Fruit fly (Drosophila melanogaster) whole organism, embryonic: Measurements from ENCODE around the gene CG32276.
A peak's percentile ranks its signal among the peaks of the same experiment; 100 is the strongest.

Source experiments
- Atf6 ChIP-seq: fragments of 200-800 bp; sonication (Bioruptor generic); IDR thresholded peaks from 2 replicates; pipeline ENCODE4 v1.3.6; 2022; ENCODE audit warnings: missing biosample characterization, missing genetic modification characterization
- BtbVII ChIP-seq: fragments of 200-800 bp; sonication (Bioruptor generic); optimal IDR thresholded peaks from 3 replicates; lab custom pipeline; 2017; ENCODE audit warnings: missing biosample characterization, mild to moderate bottlenecking, missing genetic modification characterization
- CG10321 ChIP-seq: fragments of 200-800 bp; sonication (Bioruptor generic); IDR thresholded peaks from 2 replicates; pipeline ENCODE4 v1.3.6; 2022; ENCODE audit warnings: missing biosample characterization, missing genetic modification characterization
- CG11093 ChIP-seq: fragments of 200-800 bp; sonication (Bioruptor generic); IDR thresholded peaks from 3 replicates; pipeline ENCODE4 v1.3.6; 2022; ENCODE audit warnings: missing biosample characterization, missing genetic modification characterization
- CG12391 ChIP-seq: fragments of 200-800 bp; sonication (Bioruptor generic); optimal IDR thresholded peaks from 3 replicates; lab custom pipeline; 2018; ENCODE audit warnings: missing biosample characterization, mild to moderate bottlenecking, missing genetic modification characterization, moderate library complexity
- CG12769 ChIP-seq: fragments of 200-800 bp; sonication (Bioruptor generic); optimal IDR thresholded peaks from 2 replicates; lab custom pipeline; 2019; ENCODE audit warnings: missing biosample characterization, mild to moderate bottlenecking, missing genetic modification characterization, moderate library complexity
- CG15073 ChIP-seq: fragments of 200-800 bp; sonication (Bioruptor generic); optimal IDR thresholded peaks from 2 replicates; lab custom pipeline; 2016; ENCODE audit warnings: missing biosample characterization, missing genetic modification characterization
- CG2116 ChIP-seq: fragments of 200-800 bp; sonication (Bioruptor generic); optimal IDR thresholded peaks from 3 replicates; lab custom pipeline; 2018; ENCODE audit warnings: missing biosample characterization, mild to moderate bottlenecking, missing genetic modification characterization
- CG32532 ChIP-seq: fragments of 200-800 bp; sonication (Bioruptor generic); IDR thresholded peaks from 2 replicates; pipeline ENCODE4 v1.3.6; 2022; ENCODE audit warnings: missing biosample characterization, missing genetic modification characterization
- CG3407 ChIP-seq: fragments of 200-800 bp; sonication (Bioruptor generic); optimal IDR thresholded peaks from 2 replicates; lab custom pipeline; 2018; ENCODE audit warnings: missing biosample characterization, mild to moderate bottlenecking, missing genetic modification characterization
- CG3726 ChIP-seq: fragments of 200-800 bp; sonication (Bioruptor generic); IDR thresholded peaks from 3 replicates; pipeline ENCODE4, ENCODE4 v1.3.6; 2022; ENCODE audit warnings: missing biosample characterization, missing genetic modification characterization
- CG42726 ChIP-seq: fragments of 200-800 bp; sonication (Bioruptor generic); IDR thresholded peaks from 2 replicates; pipeline ENCODE4 v1.3.6; 2022; ENCODE audit warnings: missing biosample characterization, missing genetic modification characterization; ENCODE audit not compliant: partially characterized antibody
- CG43689 ChIP-seq: fragments of 200-800 bp; sonication (Bioruptor generic); IDR thresholded peaks from 2 replicates; pipeline ENCODE4 v1.3.6; 2022; ENCODE audit warnings: missing biosample characterization, missing genetic modification characterization
- CG5245 ChIP-seq: fragments of 200-800 bp; sonication (Bioruptor generic); optimal IDR thresholded peaks from 3 replicates; lab custom pipeline; 2016; ENCODE audit warnings: missing biosample characterization, missing genetic modification characterization
- CG9609 ChIP-seq: fragments of 200-800 bp; sonication (Bioruptor generic); optimal IDR thresholded peaks from 3 replicates; lab custom pipeline; 2016; ENCODE audit warnings: missing biosample characterization, missing genetic modification characterization
- CHES-1-like ChIP-seq: fragments of 200-800 bp; sonication (Bioruptor generic); optimal IDR thresholded peaks from 2 replicates; lab custom pipeline; 2016; ENCODE audit warnings: missing biosample characterization, missing genetic modification characterization
- D19A ChIP-seq: fragments of 200-800 bp; optimal IDR thresholded peaks from 3 replicates; lab custom pipeline; 2019; ENCODE audit warnings: missing biosample characterization, mild to moderate bottlenecking, missing genetic modification characterization, moderate library complexity
- D19B ChIP-seq: fragments of 200-800 bp; sonication (Bioruptor generic); optimal IDR thresholded peaks from 2 replicates; lab custom pipeline; 2017; ENCODE audit warnings: missing biosample characterization, mild to moderate bottlenecking, missing genetic modification characterization
- Dfd ChIP-seq, 2 experiments: fragments of >200 bp; optimal IDR thresholded peaks; 2 replicates each; lab custom pipeline; 2017; ENCODE audit warnings: missing biosample characterization in 2 of 2, missing genetic modification characterization in 2 of 2
- Dip3 ChIP-seq: fragments of 200-800 bp; sonication (Bioruptor generic); optimal IDR thresholded peaks from 3 replicates; lab custom pipeline; 2016; ENCODE audit warnings: missing biosample characterization, missing genetic modification characterization
- Dref ChIP-seq: fragments of 200-800 bp; sonication (Bioruptor generic); IDR thresholded peaks from 2 replicates; pipeline ENCODE4 v1.3.6; 2022; ENCODE audit warnings: missing biosample characterization, missing genetic modification characterization
- Drgx ChIP-seq: fragments of 200-800 bp; sonication (Bioruptor generic); IDR thresholded peaks from 2 replicates; pipeline ENCODE4 v1.3.6; 2022; ENCODE audit warnings: missing biosample characterization, missing genetic modification characterization
- Fer1 ChIP-seq: fragments of 200-800 bp; sonication (Bioruptor generic); optimal IDR thresholded peaks from 2 replicates; lab custom pipeline; 2017; ENCODE audit warnings: missing biosample characterization, mild to moderate bottlenecking, missing genetic modification characterization
- MTF-1 ChIP-seq: fragments of 200-800 bp; sonication (Bioruptor generic); optimal IDR thresholded peaks from 2 replicates; lab custom pipeline; 2018; ENCODE audit warnings: missing biosample characterization, mild to moderate bottlenecking, missing genetic modification characterization, borderline replicate concordance
- Meics ChIP-seq: fragments of 200-800 bp; sonication (Bioruptor generic); optimal IDR thresholded peaks from 2 replicates; lab custom pipeline; 2017; ENCODE audit warnings: missing biosample characterization, mild to moderate bottlenecking, missing genetic modification characterization
- Nf-YA ChIP-seq: fragments of 200-800 bp; sonication (Bioruptor generic); IDR thresholded peaks from 2 replicates; pipeline ENCODE4 v1.3.6; 2022; ENCODE audit warnings: missing biosample characterization, missing genetic modification characterization
- Oaz ChIP-seq: fragments of 200-800 bp; sonication (Bioruptor generic); IDR thresholded peaks from 2 replicates; pipeline ENCODE4 v1.3.6; 2022; ENCODE audit warnings: missing biosample characterization, missing genetic modification characterization
- Ptx1 ChIP-seq: fragments of 200-800 bp; sonication (Bioruptor generic); IDR thresholded peaks from 2 replicates; pipeline ENCODE4 v1.3.6; 2022; ENCODE audit warnings: missing biosample characterization, missing genetic modification characterization
- Stat92E ChIP-seq, 3 experiments: fragments of >200 bp in 2 of 3; fragments of 200-800 bp in 1 of 3; sonication (Bioruptor generic) in 1 of 3; optimal IDR thresholded peaks; 2 replicates each; lab custom pipeline; 2017 to 2019; ENCODE audit warnings: missing biosample characterization in 3 of 3, missing genetic modification characterization in 3 of 3, mild to moderate bottlenecking in 1 of 3, moderate library complexity in 1 of 3
- Tbp ChIP-seq: fragments of >200 bp; optimal IDR thresholded peaks from 2 replicates; lab custom pipeline; 2018; ENCODE audit warnings: missing biosample characterization, missing genetic modification characterization
- Xrp1 ChIP-seq: fragments of 200-800 bp; sonication (Bioruptor generic); IDR thresholded peaks from 2 replicates; pipeline ENCODE4 v1.3.6; 2022; ENCODE audit warnings: missing biosample characterization, missing genetic modification characterization
- amos ChIP-seq: fragments of 200-800 bp; sonication (Bioruptor generic); IDR thresholded peaks from 2 replicates; pipeline ENCODE4 v1.3.6; 2022; ENCODE audit warnings: missing biosample characterization, missing genetic modification characterization; ENCODE audit not compliant: partially characterized antibody
- ap ChIP-seq: fragments of 200-800 bp; sonication (Bioruptor generic); IDR thresholded peaks from 2 replicates; pipeline ENCODE4 v1.3.6; 2022; ENCODE audit warnings: missing biosample characterization, missing genetic modification characterization
- ara ChIP-seq: fragments of 200-800 bp; sonication (Bioruptor generic); IDR thresholded peaks from 2 replicates; pipeline ENCODE4 v1.3.6; 2022; ENCODE audit warnings: missing biosample characterization, missing genetic modification characterization
- chinmo ChIP-seq: fragments of 200-800 bp; sonication (Bioruptor generic); IDR thresholded peaks from 4 replicates; pipeline ENCODE4 v1.3.6; 2022; ENCODE audit warnings: missing biosample characterization, missing genetic modification characterization; ENCODE audit not compliant: partially characterized antibody
- chm ChIP-seq: fragments of 200-800 bp; sonication (Bioruptor generic); IDR thresholded peaks from 2 replicates; pipeline ENCODE4 v1.3.6; 2022; ENCODE audit warnings: missing biosample characterization, missing genetic modification characterization
- da ChIP-seq: fragments of 200-800 bp; sonication (Bioruptor generic); optimal IDR thresholded peaks from 2 replicates; lab custom pipeline; 2016; ENCODE audit warnings: missing biosample characterization, missing genetic modification characterization
- dati ChIP-seq: fragments of 200-800 bp; sonication (Bioruptor generic); IDR thresholded peaks from 2 replicates; pipeline ENCODE4 v1.3.6; 2022; ENCODE audit warnings: missing biosample characterization, missing genetic modification characterization
- dmrt11E ChIP-seq: fragments of 200-800 bp; sonication (Bioruptor generic); optimal IDR thresholded peaks from 3 replicates; lab custom pipeline; 2018; ENCODE audit warnings: missing biosample characterization, mild to moderate bottlenecking, missing genetic modification characterization, moderate library complexity
- eyg ChIP-seq: fragments of 200-800 bp; sonication (Bioruptor generic); optimal IDR thresholded peaks from 3 replicates; lab custom pipeline; 2016; ENCODE audit warnings: missing biosample characterization, missing genetic modification characterization
- gt ChIP-seq: fragments of 200-800 bp; sonication (Bioruptor generic); IDR thresholded peaks from 2 replicates; pipeline ENCODE4 v1.3.6; 2022; ENCODE audit warnings: missing biosample characterization, missing genetic modification characterization
- ham ChIP-seq: fragments of 200-800 bp; sonication (Bioruptor generic); IDR thresholded peaks from 2 replicates; pipeline ENCODE4 v1.3.6; 2022; ENCODE audit warnings: missing biosample characterization, missing genetic modification characterization
- jumu ChIP-seq: fragments of 200-800 bp; sonication (Bioruptor generic); optimal IDR thresholded peaks from 3 replicates; lab custom pipeline; 2016; ENCODE audit warnings: missing biosample characterization, missing genetic modification characterization
- lbe ChIP-seq: fragments of 200-800 bp; sonication (Bioruptor generic); optimal IDR thresholded peaks from 2 replicates; lab custom pipeline; 2016; ENCODE audit warnings: missing biosample characterization, mild to moderate bottlenecking, missing genetic modification characterization
- pnt ChIP-seq: fragments of 200-800 bp; sonication (Bioruptor generic); optimal IDR thresholded peaks from 3 replicates; lab custom pipeline; 2016; ENCODE audit warnings: missing biosample characterization, missing genetic modification characterization
- slou ChIP-seq: fragments of 200-800 bp; sonication (Bioruptor generic); optimal IDR thresholded peaks from 3 replicates; lab custom pipeline; 2016; ENCODE audit warnings: missing biosample characterization, missing genetic modification characterization
- twi ChIP-seq: fragments of 200-800 bp; optimal IDR thresholded peaks from 2 replicates; lab custom pipeline; 2019; ENCODE audit warnings: missing biosample characterization, mild to moderate bottlenecking, missing genetic modification characterization, moderate library complexity
- usp ChIP-seq: fragments of >200 bp; optimal IDR thresholded peaks from 2 replicates; lab custom pipeline; 2017; ENCODE audit warnings: missing biosample characterization, missing genetic modification characterization
- zen ChIP-seq: fragments of 200-800 bp; sonication (Bioruptor generic); optimal IDR thresholded peaks from 3 replicates; lab custom pipeline; 2018; ENCODE audit warnings: missing biosample characterization, mild to moderate bottlenecking, missing genetic modification characterization, moderate library complexity
- zfh1 ChIP-seq: fragments of 200-800 bp; sonication (Bioruptor generic); IDR thresholded peaks from 3 replicates; pipeline ENCODE4 v1.3.6; 2022; ENCODE audit warnings: missing biosample characterization, missing genetic modification characterization

CG32276 gene

DNA sequence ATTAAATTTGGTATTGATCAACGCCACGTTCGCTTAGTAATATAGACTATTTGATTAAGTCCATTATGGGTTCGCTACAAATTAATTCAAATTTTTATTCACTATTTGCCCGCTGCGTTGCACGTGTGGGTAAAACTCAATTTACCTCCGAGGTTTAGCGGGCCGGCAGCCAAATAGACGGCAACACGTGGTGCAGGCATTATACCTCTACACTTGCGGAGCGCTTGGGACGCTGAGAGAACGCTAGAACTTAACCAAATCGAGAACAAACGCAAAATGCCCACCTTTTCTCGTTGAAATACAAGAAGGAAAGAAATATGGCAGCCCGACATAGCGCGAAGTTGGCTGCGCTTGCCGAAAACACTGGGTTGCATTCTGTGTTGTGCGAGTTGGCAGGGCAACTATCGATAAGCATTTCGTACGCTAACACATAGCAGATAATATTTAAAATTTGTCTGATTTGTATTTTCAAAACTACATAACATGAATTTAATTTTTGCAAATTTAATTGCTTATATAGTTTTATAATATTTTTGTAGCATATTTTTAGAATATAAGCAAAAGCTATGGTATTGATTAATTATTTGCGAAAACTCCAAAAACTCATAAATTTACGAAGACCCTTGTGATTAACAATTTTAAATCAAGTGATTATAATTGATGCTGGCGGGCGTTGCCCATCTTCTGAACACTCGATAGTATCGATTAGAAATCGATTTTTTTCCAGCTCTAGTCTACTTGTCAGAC, 24.0 kb upstream of the CG32276 start, which contains the start of the genes RpL28 and eIF1 (continued):
- peak; percentile 78 for TF ChIP-seq amos (GFP tag; lab: Robert Waterston, UW)
- peak; percentile 100 for TF ChIP-seq CG2116 (GFP tag; lab: Kevin White, UChicago)
- TF ChIP-seq Atf6 (GFP tag; lab: Robert Waterston, UW), result peak; percentile 76
- no peak for TF ChIP-seq Drgx (GFP tag; lab: Robert Waterston, UW)
- TF ChIP-seq ara, result peak; percentile 84
- TF ChIP-seq Oaz (GFP tag; lab: Robert Waterston, UW), result peak; percentile 80
- TF ChIP-seq CHES-1-like, result peak; percentile 91
- TF ChIP-seq CG10321 (GFP tag; lab: Robert Waterston, UW), result peak; percentile 73
- peak; percentile 86 for TF ChIP-seq Ptx1 (GFP tag; lab: Robert Waterston, UW)
- peak; percentile 52; the same call in 1 of the 2 replicates for TF ChIP-seq ham (GFP tag; lab: Robert Waterston, UW)
- peak; percentile 49 for TF ChIP-seq pnt
- no peak for TF ChIP-seq CG15073
- peak; percentile 96 for TF ChIP-seq Meics (GFP tag; lab: Kevin White, UChicago)
- TF ChIP-seq MTF-1 (GFP tag; lab: Kevin White, UChicago), result peak; percentile 98
- TF ChIP-seq D19A (tag; lab: Kevin White, UChicago), result peak; percentile 59
- peak; percentile 81 for TF ChIP-seq CG32532 (GFP tag; lab: Robert Waterston, UW)
- TF ChIP-seq Nf-YA, result peak; percentile 74
- peak; percentile 83 for TF ChIP-seq D19B
- TF ChIP-seq da, result peak; percentile 89
- peak; percentile 18 for TF ChIP-seq Tbp
- peak; percentile 58; the same call in 1 of the 3 replicates for TF ChIP-seq CG11093 (GFP tag; lab: Robert Waterston, UW)
- TF ChIP-seq dati (GFP tag; lab: Robert Waterston, UW), result peak; percentile 86
- no peak for TF ChIP-seq Dfd (GFP tag; optimal IDR thresholded peaks at IDR 0.05; lab: Kevin White, UChicago)
- peak; percentile 87 for TF ChIP-seq dmrt11E
- peak; percentile 92 for TF ChIP-seq CG12391 (tag; lab: Kevin White, UChicago)
- TF ChIP-seq Dip3 (GFP tag; lab: Kevin White, UChicago), result peak; percentile 91
- TF ChIP-seq usp (GFP tag; lab: Kevin White, UChicago), result no peak
- no peak; the same call in none of the 2 replicates for TF ChIP-seq CG42726 (GFP tag; lab: Robert Waterston, UW)
- TF ChIP-seq zfh1 (GFP tag; lab: Robert Waterston, UW), result peak; percentile 93
- 0 out of 4 replicates have a peak, but pooled peaks have one; percentile 53 for TF ChIP-seq chinmo (GFP tag; lab: Robert Waterston, UW)
- peak; percentile 73 for TF ChIP-seq twi
- TF ChIP-seq chm, result peak; percentile 96
- TF ChIP-seq CG9609 (GFP tag; lab: Kevin White, UChicago), result peak; percentile 89
- no peak for TF ChIP-seq CG12769 (tag; lab: Kevin White, UChicago)
- peak; percentile 86 for TF ChIP-seq lbe (GFP tag; lab: Kevin White, UChicago)
- peak; percentile 72 for TF ChIP-seq Dref
- peak; percentile 83 for TF ChIP-seq CG5245 (GFP tag; lab: Kevin White, UChicago)
- TF ChIP-seq zen (tag; lab: Kevin White, UChicago), result peak; percentile 88
- peak; percentile 74 for TF ChIP-seq gt (GFP tag; lab: Robert Waterston, UW)
- peak; percentile 83; the same call in 2 of the 3 replicates for TF ChIP-seq CG3726 (GFP tag; lab: Robert Waterston, UW)
- TF ChIP-seq eyg, result peak; percentile 87
- peak; percentile 92 for TF ChIP-seq CG3407 (GFP tag; lab: Kevin White, UChicago)
- TF ChIP-seq slou (GFP tag; lab: Kevin White, UChicago), result peak; percentile 91
- TF ChIP-seq Xrp1, result peak; percentile 39; the same call in 1 of the 2 replicates
- TF ChIP-seq ap, result peak; percentile 84
- TF ChIP-seq Stat92E (GFP tag; optimal IDR thresholded peaks at IDR 0.05; lab: Kevin White, UChicago), result peak in 1 of 3 experiments; percentile 1
- peak; percentile 83 for TF ChIP-seq CG43689
- peak; percentile 84 for TF ChIP-seq jumu (GFP tag; lab: Kevin White, UChicago)
- peak; percentile 90 for TF ChIP-seq Fer1 (GFP tag; lab: Kevin White, UChicago)
- peak; percentile 89 for TF ChIP-seq BtbVII (GFP tag; lab: Kevin White, UChicago)
